Fruit fly (Drosophila melanogaster): Measurements from ENCODE around the gene Dhc36C.

DNA sequence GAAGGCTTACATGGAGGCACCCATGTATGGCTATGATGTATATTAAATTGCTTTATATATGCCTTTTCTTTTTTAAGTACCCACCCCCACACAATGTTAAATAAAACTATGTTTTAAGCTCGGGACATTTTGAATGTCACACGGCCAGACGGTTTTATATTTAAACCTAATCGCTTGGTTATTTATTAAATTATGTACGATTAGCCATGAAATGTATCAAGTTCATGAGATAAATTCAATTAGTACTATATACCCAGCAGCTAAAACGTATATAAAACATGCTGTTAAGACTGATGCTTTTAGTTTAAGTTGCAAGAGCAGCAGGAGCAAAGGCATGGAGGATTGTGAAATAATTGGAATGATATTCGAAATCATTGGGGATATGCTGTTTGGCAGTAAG lies 15.7 kb upstream of the Dhc36C start, which contains the start of the genes CG43221 and CG43645:
- no peak for TF ChIP-seq cic (GFP tag; optimal IDR thresholded peaks at IDR 0.05)
- no peak for TF ChIP-seq bab1 (GFP tag; optimal IDR thresholded peaks at IDR 0.05)
- TF ChIP-seq Hr96 (GFP tag; optimal IDR thresholded peaks at IDR 0.05), result no peak
- TF ChIP-seq CG14711 (tag; optimal IDR thresholded peaks at IDR 0.05), result no peak
- TF ChIP-seq kay (GFP tag; ENCODE audit: borderline replicate concordance), result no peak
- TF ChIP-seq Crg-1 (GFP tag; optimal IDR thresholded peaks at IDR 0.05), result no peak
- TF ChIP-seq CG5204 (GFP tag; optimal IDR thresholded peaks at IDR 0.05), result no peak
- TF ChIP-seq CG12768 (GFP tag; optimal IDR thresholded peaks at IDR 0.05), result no peak
- no peak for TF ChIP-seq CG1620 (GFP tag; optimal IDR thresholded peaks at IDR 0.05)
- TF ChIP-seq Mnt (GFP tag; optimal IDR thresholded peaks at IDR 0.05), result no peak
- no peak for TF ChIP-seq toe (GFP tag; optimal IDR thresholded peaks at IDR 0.05)

Measured in whole organism, adult.